Fruit fly (Drosophila melanogaster) whole organism, embryonic: ENCODE data around the gene CG14096.

Experiments used
- Adf1 ChIP-seq: fragments of 200-800 bp; sonication (Bioruptor generic); IDR thresholded peaks from 2 replicates; pipeline ENCODE4 v1.3.6; 2022; ENCODE audit warnings: missing biosample characterization, missing genetic modification characterization
- Bdp1 ChIP-seq: fragments of 200-800 bp; sonication (Bioruptor generic); optimal IDR thresholded peaks from 3 replicates; lab custom pipeline; 2016; ENCODE audit warnings: missing biosample characterization, missing genetic modification characterization
- C15 ChIP-seq: fragments of 200-800 bp; sonication (Bioruptor generic); IDR thresholded peaks from 3 replicates; pipeline ENCODE4 v1.3.6; 2022; ENCODE audit warnings: missing biosample characterization, missing genetic modification characterization
- CG10979 ChIP-seq: fragments of 200-800 bp; sonication (Bioruptor generic); optimal IDR thresholded peaks from 2 replicates; lab custom pipeline; 2018; ENCODE audit warnings: missing biosample characterization, mild to moderate bottlenecking, missing genetic modification characterization, moderate library complexity
- CG12071 ChIP-seq: fragments of 200-800 bp; sonication (Bioruptor generic); optimal IDR thresholded peaks from 3 replicates; lab custom pipeline; 2018; ENCODE audit warnings: missing biosample characterization, mild to moderate bottlenecking, missing genetic modification characterization
- CG12744 ChIP-seq: fragments of 200-800 bp; sonication (Bioruptor generic); optimal IDR thresholded peaks from 2 replicates; lab custom pipeline; 2016; ENCODE audit warnings: missing biosample characterization, missing genetic modification characterization
- CG14014 ChIP-seq: fragments of 200-800 bp; sonication (Bioruptor generic); IDR thresholded peaks from 2 replicates; pipeline ENCODE4 v1.3.6; 2022; ENCODE audit warnings: missing biosample characterization, missing genetic modification characterization
- CG16779 ChIP-seq: fragments of 200-800 bp; sonication (Bioruptor generic); IDR thresholded peaks from 2 replicates; pipeline ENCODE4 v1.3.6; 2022; ENCODE audit warnings: missing biosample characterization, missing genetic modification characterization
- CG16813 ChIP-seq: fragments of 200-800 bp; sonication (Bioruptor generic); IDR thresholded peaks from 3 replicates; pipeline ENCODE4 v1.3.6; 2022; ENCODE audit warnings: missing biosample characterization, missing genetic modification characterization; ENCODE audit not compliant: partially characterized antibody
- CG17361 ChIP-seq: fragments of 200-800 bp; sonication (Bioruptor generic); IDR thresholded peaks from 3 replicates; pipeline ENCODE4 v1.3.6; 2022; ENCODE audit warnings: missing biosample characterization, missing genetic modification characterization
- CG18011 ChIP-seq: fragments of 200-800 bp; sonication (Bioruptor generic); optimal IDR thresholded peaks from 2 replicates; lab custom pipeline; 2017; ENCODE audit warnings: missing biosample characterization, missing genetic modification characterization, mild to moderate bottlenecking, moderate library complexity, missing genotype
- CG18599 ChIP-seq: fragments of 200-800 bp; sonication (Bioruptor generic); optimal IDR thresholded peaks from 3 replicates; lab custom pipeline; 2017; ENCODE audit warnings: missing biosample characterization, missing genetic modification characterization, mild to moderate bottlenecking, moderate library complexity, missing genetic modification reagents
- CG2202 ChIP-seq: fragments of 200-800 bp; sonication (Bioruptor generic); optimal IDR thresholded peaks from 2 replicates; lab custom pipeline; 2018; ENCODE audit warnings: missing biosample characterization, mild to moderate bottlenecking, missing genetic modification characterization
- CG3726 ChIP-seq: fragments of 200-800 bp; sonication (Bioruptor generic); IDR thresholded peaks from 3 replicates; pipeline ENCODE4, ENCODE4 v1.3.6; 2022; ENCODE audit warnings: missing biosample characterization, missing genetic modification characterization
- CG4360 ChIP-seq: fragments of 200-800 bp; sonication (Bioruptor generic); IDR thresholded peaks from 2 replicates; pipeline ENCODE4 v1.3.6; 2022; ENCODE audit warnings: missing biosample characterization, missing genetic modification characterization
- CG8290 ChIP-seq, 3 experiments: fragments of 200-800 bp; sonication (Bioruptor generic); optimal IDR thresholded peaks; 2 replicates each; lab custom pipeline; 2016 to 2019; ENCODE audit warnings: missing biosample characterization in 3 of 3, missing genetic modification characterization in 3 of 3, mild to moderate bottlenecking in 2 of 3, moderate library complexity in 1 of 3
- CG8478 ChIP-seq: fragments of >200 bp; optimal IDR thresholded peaks from 2 replicates; lab custom pipeline; 2018
- CoRest ChIP-seq: fragments of 200-800 bp; sonication (Bioruptor generic); optimal IDR thresholded peaks from 3 replicates; lab custom pipeline; 2018; ENCODE audit warnings: missing biosample characterization, mild to moderate bottlenecking, missing genetic modification characterization, moderate library complexity
- Dek ChIP-seq: fragments of 200-800 bp; sonication (Bioruptor generic); optimal IDR thresholded peaks from 3 replicates; lab custom pipeline; 2019; ENCODE audit warnings: missing biosample characterization, mild to moderate bottlenecking, missing genetic modification characterization, moderate library complexity
- Doc2 ChIP-seq: fragments of 200-800 bp; sonication (Bioruptor generic); IDR thresholded peaks from 2 replicates; pipeline ENCODE4 v1.3.6; 2022; ENCODE audit warnings: missing biosample characterization, missing genetic modification characterization
- ERR ChIP-seq: fragments of 200-800 bp; sonication (Bioruptor generic); optimal IDR thresholded peaks from 2 replicates; lab custom pipeline; 2016; ENCODE audit warnings: missing biosample characterization, missing genetic modification characterization
- Ets65A ChIP-seq: fragments of 200-800 bp; sonication (Bioruptor generic); peaks from one replicate; lab custom pipeline; 2016; ENCODE audit warnings: missing biosample characterization, missing genetic modification characterization
- Ets97D ChIP-seq: fragments of 200-800 bp; sonication (Bioruptor generic); optimal IDR thresholded peaks from 3 replicates; lab custom pipeline; 2016; ENCODE audit warnings: missing biosample characterization, missing genetic modification characterization
- Lhr ChIP-seq: fragments of 200-800 bp; sonication (Bioruptor generic); optimal IDR thresholded peaks from 3 replicates; lab custom pipeline; 2017; ENCODE audit warnings: mild to moderate bottlenecking, missing biosample characterization, missing genetic modification reagents, missing genetic modification characterization
- Mad ChIP-seq: fragments of 200-800 bp; sonication (Bioruptor generic); optimal IDR thresholded peaks from 2 replicates; lab custom pipeline; 2016; ENCODE audit warnings: missing biosample characterization, missing genetic modification characterization
- Med ChIP-seq: fragments of 200-800 bp; sonication (Bioruptor generic); peaks from one replicate; lab custom pipeline; 2016; ENCODE audit warnings: missing biosample characterization, missing genetic modification characterization, mild to moderate bottlenecking, inconsistent platforms, moderate library complexity
- Ravus ChIP-seq: fragments of 200-800 bp; sonication (Bioruptor generic); IDR thresholded peaks from 2 replicates; pipeline ENCODE4 v1.3.6; 2022; ENCODE audit warnings: missing biosample characterization, missing genetic modification characterization
- Rfx ChIP-seq: fragments of 200-800 bp; sonication (Bioruptor generic); IDR thresholded peaks from 2 replicates; pipeline ENCODE4 v1.3.6; 2022; ENCODE audit warnings: missing biosample characterization, missing genetic modification characterization
- Sin3A ChIP-seq: fragments of >200 bp; optimal IDR thresholded peaks from 2 replicates; lab custom pipeline; 2018
- Tbp ChIP-seq: fragments of >200 bp; optimal IDR thresholded peaks from 2 replicates; lab custom pipeline; 2018; ENCODE audit warnings: missing biosample characterization, missing genetic modification characterization
- ase ChIP-seq: fragments of 200-800 bp; sonication (Bioruptor generic); IDR thresholded peaks from 3 replicates; pipeline ENCODE4 v1.3.6; 2022; ENCODE audit warnings: missing biosample characterization, missing genetic modification characterization
- cas ChIP-seq: fragments of 200-800 bp; sonication (Bioruptor generic); IDR thresholded peaks from 2 replicates; pipeline ENCODE4 v1.3.6; 2022; ENCODE audit warnings: missing biosample characterization, missing genetic modification characterization
- chinmo ChIP-seq: fragments of 200-800 bp; sonication (Bioruptor generic); IDR thresholded peaks from 4 replicates; pipeline ENCODE4 v1.3.6; 2022; ENCODE audit warnings: missing biosample characterization, missing genetic modification characterization; ENCODE audit not compliant: partially characterized antibody
- chm ChIP-seq: fragments of 200-800 bp; sonication (Bioruptor generic); IDR thresholded peaks from 2 replicates; pipeline ENCODE4 v1.3.6; 2022; ENCODE audit warnings: missing biosample characterization, missing genetic modification characterization
- dysf ChIP-seq: fragments of 200-800 bp; sonication (Bioruptor generic); IDR thresholded peaks from 3 replicates; pipeline ENCODE4 v1.3.6; 2022; ENCODE audit warnings: missing biosample characterization, missing genetic modification characterization
- gro ChIP-seq: fragments of 200-800 bp; sonication (Bioruptor generic); optimal IDR thresholded peaks from 2 replicates; lab custom pipeline; 2016; ENCODE audit warnings: missing biosample characterization, missing genetic modification characterization
- gsb ChIP-seq: fragments of 200-800 bp; sonication (Bioruptor generic); IDR thresholded peaks from 2 replicates; pipeline ENCODE4 v1.3.6; 2022; ENCODE audit warnings: missing biosample characterization, missing genetic modification characterization
- hkb ChIP-seq, 2 experiments: fragments of 200-800 bp in 1 of 2; fragments of >200 bp in 1 of 2; sonication (Bioruptor generic) in 1 of 2; IDR thresholded peaks in 1 of 2; optimal IDR thresholded peaks in 1 of 2; 2 replicates each; pipeline versions ENCODE4 v1.3.6 to Lab custom; 2017 to 2022; ENCODE audit warnings: missing biosample characterization in 1 of 2, missing genetic modification characterization in 1 of 2
- nerfin-2 ChIP-seq: fragments of 200-800 bp; sonication (Bioruptor generic); IDR thresholded peaks from 2 replicates; pipeline ENCODE4 v1.3.6; 2022; ENCODE audit warnings: missing biosample characterization, missing genetic modification characterization; ENCODE audit not compliant: partially characterized antibody
- phol ChIP-seq: fragments of 200-800 bp; sonication (Bioruptor generic); optimal IDR thresholded peaks from 3 replicates; lab custom pipeline; 2018; ENCODE audit warnings: missing biosample characterization, mild to moderate bottlenecking, missing genetic modification characterization, moderate library complexity
- prd ChIP-seq, 3 experiments: fragments of >200 bp in 2 of 3; fragments of 200-800 bp in 1 of 3; sonication (Bioruptor generic) in 1 of 3; optimal IDR thresholded peaks in 2 of 3; IDR thresholded peaks in 1 of 3; 2 replicates in 2 of 3; 3 replicates in 1 of 3; pipeline versions ENCODE4 v1.3.6 to Lab custom; 2017 to 2022; ENCODE audit warnings: missing biosample characterization in 1 of 3, missing genetic modification characterization in 1 of 3
- pzg ChIP-seq: fragments of 200-800 bp; sonication (Bioruptor generic); optimal IDR thresholded peaks from 3 replicates; lab custom pipeline; 2018; ENCODE audit warnings: missing biosample characterization, mild to moderate bottlenecking, missing genetic modification characterization, moderate library complexity
- seq ChIP-seq: fragments of 200-800 bp; sonication (Bioruptor generic); IDR thresholded peaks from 2 replicates; pipeline ENCODE4 v1.3.6; 2022; ENCODE audit warnings: missing biosample characterization, missing genetic modification characterization
- slbo ChIP-seq: fragments of 200-800 bp; sonication (Bioruptor generic); IDR thresholded peaks from 2 replicates; pipeline ENCODE4 v1.3.6; 2022; ENCODE audit warnings: missing biosample characterization, missing genetic modification characterization
- tio ChIP-seq: fragments of 200-800 bp; sonication (Bioruptor generic); optimal IDR thresholded peaks from 2 replicates; lab custom pipeline; 2017; ENCODE audit warnings: missing biosample characterization, missing genetic modification characterization, inconsistent platforms
- tll ChIP-seq, 2 experiments: fragments of 200-800 bp in 1 of 2; fragments of >200 bp in 1 of 2; sonication (Bioruptor generic) in 1 of 2; optimal IDR thresholded peaks; 2 replicates each; lab custom pipeline; 2017 to 2019; ENCODE audit warnings: missing biosample characterization in 2 of 2, missing genetic modification characterization in 2 of 2, mild to moderate bottlenecking in 1 of 2, moderate library complexity in 1 of 2
- usp ChIP-seq: fragments of >200 bp; optimal IDR thresholded peaks from 2 replicates; lab custom pipeline; 2017; ENCODE audit warnings: missing biosample characterization, missing genetic modification characterization
- zfh1 ChIP-seq: fragments of 200-800 bp; sonication (Bioruptor generic); IDR thresholded peaks from 3 replicates; pipeline ENCODE4 v1.3.6; 2022; ENCODE audit warnings: missing biosample characterization, missing genetic modification characterization

The CG14096 gene

DNA sequence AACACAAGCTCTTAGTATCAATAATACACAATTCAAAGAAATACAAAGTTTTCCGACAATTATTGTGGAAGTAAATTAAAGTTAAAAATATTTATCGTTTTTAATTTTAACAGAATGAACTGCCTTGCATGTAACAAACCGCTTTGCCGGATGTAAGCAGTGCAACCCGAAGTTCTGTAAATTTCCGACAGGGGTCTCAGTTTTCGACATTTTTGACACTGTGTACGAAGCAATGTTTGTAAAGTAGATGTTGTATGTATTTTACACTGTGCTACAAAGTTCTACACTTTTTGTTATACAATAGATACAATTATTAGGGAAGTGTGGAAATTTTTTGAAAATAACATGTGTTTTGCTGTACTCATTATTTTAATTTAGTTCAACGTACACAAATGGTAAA lies 49.7 kb upstream of the CG14096 start (continued):
- no peak for TF ChIP-seq CG4360 (GFP tag; lab: Robert Waterston, UW)
- peak; percentile 92 for TF ChIP-seq CG16779
- TF ChIP-seq pzg (GFP tag; lab: Kevin White, UChicago), result peak; percentile 15
- TF ChIP-seq C15, result peak; percentile 89
- peak; percentile 83 for TF ChIP-seq CoRest (tag; lab: Kevin White, UChicago)
- no peak for TF ChIP-seq Tbp
- peak; percentile 60; the same call in 1 of the 2 replicates for TF ChIP-seq seq (GFP tag; lab: Robert Waterston, UW)
- TF ChIP-seq CG12071 (GFP tag; lab: Kevin White, UChicago), result peak; percentile 82
- peak; percentile 81 for TF ChIP-seq Mad
- TF ChIP-seq CG14014 (GFP tag; lab: Robert Waterston, UW), result peak; percentile 85; the same call in 1 of the 2 replicates
- no peak for TF ChIP-seq CG10979 (tag; lab: Kevin White, UChicago)
- peak; percentile 84 for TF ChIP-seq CG8478 (lab: Kevin White, UChicago)
- peak; percentile 68 for TF ChIP-seq Bdp1 (GFP tag; lab: Kevin White, UChicago)
- TF ChIP-seq chinmo (GFP tag; lab: Robert Waterston, UW), result no peak
- TF ChIP-seq usp (GFP tag; lab: Kevin White, UChicago), result no peak
- TF ChIP-seq ERR (GFP tag; lab: Kevin White, UChicago), result peak; percentile 86
- peak in 1 of 2 experiments; percentile 28 for TF ChIP-seq tll (GFP tag; optimal IDR thresholded peaks at IDR 0.05; lab: Kevin White, UChicago)
- peak; percentile 27; the same call in 1 of the 2 replicates for TF ChIP-seq Ravus
- TF ChIP-seq Doc2 (GFP tag; lab: Robert Waterston, UW), result peak; percentile 93
- TF ChIP-seq CG16813 (GFP tag; lab: Robert Waterston, UW), result peak; percentile 58; the same call in 2 of the 3 replicates
- TF ChIP-seq Adf1 (GFP tag; lab: Robert Waterston, UW), result peak; percentile 41; the same call in 1 of the 2 replicates
- TF ChIP-seq gro (GFP tag; lab: Kevin White, UChicago), result peak; percentile 96
- peak; percentile 96 for TF ChIP-seq zfh1 (GFP tag; lab: Robert Waterston, UW)
- peak; percentile 86 for TF ChIP-seq CG17361 (GFP tag; lab: Robert Waterston, UW)
- TF ChIP-seq CG12744 (GFP tag; lab: Kevin White, UChicago), result peak; percentile 83
- peak; percentile 90 for TF ChIP-seq phol (tag; lab: Kevin White, UChicago)
- TF ChIP-seq Lhr (GFP tag; lab: Kevin White, UChicago), result peak; percentile 83
- TF ChIP-seq chm (GFP tag; lab: Robert Waterston, UW), result no peak
- no peak for TF ChIP-seq Sin3A (lab: Kevin White, UChicago)
- TF ChIP-seq hkb (optimal IDR thresholded peaks at IDR 0.05; lab: Kevin White, UChicago), result no peak
- no peak; the same call in 1 of the 2 replicates for TF ChIP-seq hkb (GFP tag; IDR thresholded peaks at IDR 0.05; lab: Robert Waterston, UW)
- TF ChIP-seq nerfin-2, result no peak
- peak; percentile 100 for TF ChIP-seq Ets97D (GFP tag; lab: Kevin White, UChicago)
- TF ChIP-seq CG18011 (GFP tag; lab: Kevin White, UChicago), result peak; percentile 77
- TF ChIP-seq Dek (tag; lab: Kevin White, UChicago), result peak; percentile 84

DNA sequence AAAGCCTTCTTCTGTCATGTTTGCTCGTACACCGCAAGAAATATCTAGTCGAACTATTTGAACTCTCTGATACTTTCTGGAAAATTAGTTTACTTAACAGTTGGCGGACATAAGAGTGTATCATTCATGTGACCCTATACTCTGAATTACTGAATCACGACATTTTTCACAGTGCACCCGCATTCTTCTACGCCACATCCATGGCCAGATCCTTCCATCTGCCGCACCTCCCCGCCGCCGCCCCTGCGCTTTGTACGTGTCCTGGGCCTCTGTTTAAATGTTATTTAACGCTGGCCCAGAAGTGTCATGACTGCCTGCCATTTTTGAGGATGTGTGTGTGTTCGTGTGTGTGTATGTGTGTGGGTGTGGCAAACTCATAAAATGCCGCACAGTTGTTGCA lies 45.8 kb upstream of the CG14096 start:
- TF ChIP-seq ase (0 out of 3 replicates have a peak, but pooled peaks have one; percentile 10), dysf (GFP tag; lab: Robert Waterston, UW) (0 out of 3 replicates have a peak, but pooled peaks have one; percentile 19), tio (no peak), CG18599 (GFP tag; lab: Kevin White, UChicago) (peak; percentile 16), cas (GFP tag; lab: Robert Waterston, UW) (no peak), prd (optimal IDR thresholded peaks at IDR 0.05; lab: Kevin White, UChicago) (no peak), prd (GFP tag; IDR thresholded peaks at IDR 0.05; lab: Robert Waterston, UW) (no peak), slbo (GFP tag; lab: Robert Waterston, UW) (peak; percentile 26; the same call in 1 of the 2 replicates), CG8290 (GFP tag; optimal IDR thresholded peaks at IDR 0.05; lab: Kevin White, UChicago) (no peak), CG8290 (tag; optimal IDR thresholded peaks at IDR 0.05; lab: Kevin White, UChicago) (peak in 1 of 2 experiments; percentile 37), CG3726 (GFP tag; lab: Robert Waterston, UW) (no peak), Med (GFP tag; lab: Kevin White, UChicago) (peak; percentile 65), gsb (GFP tag; lab: Robert Waterston, UW) (0 out of 2 replicates have a peak, but pooled peaks have one; percentile 11), CG2202 (no peak), Rfx (GFP tag; lab: Robert Waterston, UW) (0 out of 2 replicates have a peak, but pooled peaks have one; percentile 32), Ets65A (GFP tag; lab: Kevin White, UChicago) (peak; percentile 64)
